Worm (Caenorhabditis elegans) whole organism, L4 larva: Measurements from ENCODE around the gene Y82E9BR.10.

Source experiments
- F26F4.8 ChIP-seq: fragments of 200-800 bp; sonication (Bioruptor generic); conservative IDR thresholded peaks from 2 replicates; pipeline ENCODE4 v1.3.6; 2022; ENCODE audit warnings: missing genetic modification characterization, missing compliant biosample characterization
- F44E2.7 ChIP-seq: fragments of 200-800 bp; sonication (Bioruptor generic); IDR thresholded peaks from 2 replicates; pipeline ENCODE4 v2.1.2; 2022; ENCODE audit warnings: missing genetic modification characterization, missing compliant biosample characterization
- F49E8.2 ChIP-seq: sonication (generic microtip); optimal IDR thresholded peaks from 2 replicates; lab custom pipeline; 2016; ENCODE audit warnings: missing compliant biosample characterization, mild to moderate bottlenecking, missing genetic modification characterization, borderline replicate concordance
- T20F7.1 ChIP-seq: fragments of 200-800 bp; sonication (Bioruptor generic); optimal IDR thresholded peaks from 2 replicates; lab custom pipeline; 2018; ENCODE audit warnings: mild to moderate bottlenecking, missing genetic modification characterization, missing compliant biosample characterization
- T26A8.4 ChIP-seq: fragments of 200-800 bp; sonication (Bioruptor generic); IDR thresholded peaks from 2 replicates; pipeline ENCODE4 v1.3.6; 2022; ENCODE audit warnings: missing genetic modification characterization, missing compliant biosample characterization
- Y48G9A.11 ChIP-seq: fragments of 200-800 bp; sonication (Bioruptor generic); IDR thresholded peaks from 2 replicates; pipeline ENCODE4 v1.3.6; 2022; ENCODE audit warnings: missing genetic modification reagents, missing genetic modification characterization, missing compliant biosample characterization
- ZK337.2 ChIP-seq: fragments of 200-800 bp; sonication (Bioruptor generic); IDR thresholded peaks from 2 replicates; pipeline ENCODE4 v1.3.6; 2022; ENCODE audit warnings: missing genetic modification reagents, missing genetic modification characterization, missing compliant biosample characterization
- aly-2 ChIP-seq: sonication (generic microtip); optimal IDR thresholded peaks from 2 replicates; lab custom pipeline; 2018; ENCODE audit warnings: missing biosample characterization, missing genetic modification characterization
- ama-1 ChIP-seq: fragments of 150-350 bp; optimal IDR thresholded peaks from 2 replicates; lab custom pipeline; 2014; ENCODE audit warnings: inconsistent platforms, mixed read lengths
- attf-4 ChIP-seq: sonication (generic microtip); optimal IDR thresholded peaks from 3 replicates; lab custom pipeline; 2017; ENCODE audit warnings: missing biosample characterization, missing genetic modification characterization
- ceh-28 ChIP-seq: fragments of 150-350 bp; optimal IDR thresholded peaks from 2 replicates; lab custom pipeline; 2014; ENCODE audit warnings: missing biosample characterization, missing genetic modification reagents, missing genetic modification characterization
- ceh-44 ChIP-seq: fragments of 200-800 bp; sonication (Bioruptor generic); IDR thresholded peaks from 2 replicates; pipeline ENCODE4 v1.3.6; 2022; ENCODE audit warnings: missing genetic modification reagents, missing genetic modification characterization, missing compliant biosample characterization
- ceh-62 ChIP-seq: sonication (generic microtip); optimal IDR thresholded peaks from 2 replicates; lab custom pipeline; 2017; ENCODE audit warnings: missing biosample characterization, missing genetic modification characterization
- ces-1 ChIP-seq: fragments of 150-350 bp; sonication (generic microtip); optimal IDR thresholded peaks from 4 replicates; lab custom pipeline; 2014; ENCODE audit warnings: missing biosample characterization, missing genetic modification reagents, missing genetic modification characterization
- ctbp-1 ChIP-seq: fragments of 200-800 bp; sonication (Bioruptor generic); IDR thresholded peaks from 2 replicates; pipeline ENCODE4 v1.3.6; 2022; ENCODE audit warnings: missing genetic modification reagents, missing genetic modification characterization, missing compliant biosample characterization
- dmd-9 ChIP-seq: fragments of 200-800 bp; sonication (Bioruptor generic); IDR thresholded peaks from 2 replicates; pipeline ENCODE4 v1.3.6; 2022; ENCODE audit warnings: missing genetic modification reagents, missing genetic modification characterization, missing compliant biosample characterization
- dpl-1 ChIP-seq: fragments of 150-350 bp; optimal IDR thresholded peaks from 2 replicates; lab custom pipeline; 2014; ENCODE audit warnings: missing biosample characterization, missing genetic modification reagents, missing genetic modification characterization
- duxl-1 ChIP-seq: sonication (generic microtip); optimal IDR thresholded peaks from 2 replicates; lab custom pipeline; 2016; ENCODE audit warnings: mild to moderate bottlenecking, missing genetic modification characterization, moderate library complexity, missing compliant biosample characterization; ENCODE audit not compliant: poor library complexity
- dve-1 ChIP-seq: sonication (generic microtip); optimal IDR thresholded peaks from 2 replicates; lab custom pipeline; 2017; ENCODE audit warnings: antibody characterized with exemption, mild to moderate bottlenecking, missing genetic modification characterization, missing compliant biosample characterization; ENCODE audit not compliant: insufficient read depth
- fkh-10 ChIP-seq: fragments of 150-350 bp; optimal IDR thresholded peaks from 2 replicates; lab custom pipeline; 2014; ENCODE audit warnings: missing biosample characterization, missing genetic modification reagents, missing genetic modification characterization
- gei-8 ChIP-seq: fragments of 200-800 bp; sonication (Bioruptor generic); optimal IDR thresholded peaks from 2 replicates; lab custom pipeline; 2018; ENCODE audit warnings: mild to moderate bottlenecking, missing genetic modification characterization, missing compliant biosample characterization
- hmg-1.1 ChIP-seq: fragments of 200-800 bp; sonication (Bioruptor generic); IDR thresholded peaks from 2 replicates; pipeline ENCODE4 v1.3.6; 2022; ENCODE audit warnings: missing genetic modification reagents, missing genetic modification characterization, missing compliant biosample characterization
- lin-38 ChIP-seq: fragments of 200-800 bp; sonication (Bioruptor generic); IDR thresholded peaks from 2 replicates; pipeline ENCODE4 v1.3.6; 2022; ENCODE audit warnings: missing genetic modification reagents, missing genetic modification characterization, missing compliant biosample characterization
- lin-39 ChIP-seq: fragments of 150-350 bp; optimal IDR thresholded peaks from 2 replicates; lab custom pipeline; 2014; ENCODE audit warnings: missing biosample characterization, missing genetic modification reagents, missing genetic modification characterization
- lir-3 ChIP-seq: sonication (generic microtip); optimal IDR thresholded peaks from 2 replicates; lab custom pipeline; 2016; ENCODE audit warnings: mild to moderate bottlenecking, missing genetic modification characterization, missing compliant biosample characterization
- madf-9 ChIP-seq: fragments of 200-800 bp; sonication (Bioruptor generic); conservative IDR thresholded peaks from 2 replicates; pipeline ENCODE4 v1.3.6; 2022; ENCODE audit warnings: missing genetic modification reagents, missing genetic modification characterization, missing compliant biosample characterization
- mdt-29 ChIP-seq: fragments of 200-800 bp; sonication (Bioruptor generic); IDR thresholded peaks from 2 replicates; pipeline ENCODE4 v1.3.6; 2022; ENCODE audit warnings: missing genetic modification reagents, missing genetic modification characterization, missing compliant biosample characterization
- mep-1 ChIP-seq: fragments of 150-350 bp; sonication (generic microtip); optimal IDR thresholded peaks from 3 replicates; lab custom pipeline; 2014; ENCODE audit warnings: missing biosample characterization, missing genetic modification characterization
- mes-2 ChIP-seq: sonication (generic microtip); optimal IDR thresholded peaks from 2 replicates; lab custom pipeline; 2016; ENCODE audit warnings: missing genotype, mild to moderate bottlenecking, missing genetic modification characterization, missing compliant biosample characterization; ENCODE audit not compliant: poor library complexity, severe bottlenecking
- mxl-2 ChIP-seq: fragments of 200-800 bp; sonication (Bioruptor generic); conservative IDR thresholded peaks from 2 replicates; pipeline ENCODE4 v1.3.6; 2022; ENCODE audit warnings: missing genetic modification reagents, missing genetic modification characterization, missing compliant biosample characterization
- mxl-3 ChIP-seq: fragments of 200-800 bp; sonication (Bioruptor generic); optimal IDR thresholded peaks from 2 replicates; lab custom pipeline; 2018; ENCODE audit warnings: mild to moderate bottlenecking, missing genetic modification characterization, missing compliant biosample characterization
- nhr-102 ChIP-seq: sonication (generic microtip); optimal IDR thresholded peaks from 2 replicates; lab custom pipeline; 2016; ENCODE audit warnings: mild to moderate bottlenecking, missing genetic modification characterization, moderate library complexity, missing compliant biosample characterization
- nhr-237 ChIP-seq: sonication (generic microtip); optimal IDR thresholded peaks from 2 replicates; lab custom pipeline; 2017; ENCODE audit warnings: missing biosample characterization, missing genetic modification characterization
- nhr-25 ChIP-seq: sonication (generic microtip); optimal IDR thresholded peaks from 2 replicates; lab custom pipeline; 2017; ENCODE audit warnings: missing genetic modification characterization, mild to moderate bottlenecking, missing compliant biosample characterization, antibody characterized with exemption, moderate library complexity, borderline replicate concordance; ENCODE audit not compliant: insufficient read depth
- pha-4 ChIP-seq, 2 experiments: fragments of 150-350 bp in 1 of 2; fragments of 200-800 bp in 1 of 2; sonication (Bioruptor generic) in 1 of 2; IDR thresholded peaks in 1 of 2; optimal IDR thresholded peaks in 1 of 2; 2 replicates each; pipeline versions ENCODE4 v1.3.6 to Lab custom; 2014 to 2022; ENCODE audit warnings: missing genetic modification characterization in 2 of 2, missing genetic modification reagents in 2 of 2, missing biosample characterization in 1 of 2, missing compliant biosample characterization in 1 of 2
- php-3 ChIP-seq: fragments of 200-800 bp; sonication (Bioruptor generic); IDR thresholded peaks from 2 replicates; pipeline ENCODE4 v1.3.6; 2022; ENCODE audit warnings: missing genetic modification reagents, missing genetic modification characterization, missing compliant biosample characterization
- sdz-12 ChIP-seq: fragments of 200-800 bp; sonication (Bioruptor generic); optimal IDR thresholded peaks from 2 replicates; lab custom pipeline; 2018; ENCODE audit warnings: mild to moderate bottlenecking, missing genetic modification characterization, missing compliant biosample characterization
- set-16 ChIP-seq: fragments of 200-800 bp; sonication (Bioruptor generic); IDR thresholded peaks from 2 replicates; pipeline ENCODE4 v1.3.6; 2022; ENCODE audit warnings: missing genetic modification reagents, missing genetic modification characterization, missing compliant biosample characterization
- snpc-4 ChIP-seq: fragments of 150-350 bp; optimal IDR thresholded peaks from 2 replicates; lab custom pipeline; 2014; ENCODE audit warnings: missing biosample characterization, missing genetic modification characterization
- tag-97 ChIP-seq: fragments of 200-800 bp; sonication (Bioruptor generic); IDR thresholded peaks from 2 replicates; pipeline ENCODE4 v1.3.6; 2022; ENCODE audit warnings: missing genetic modification characterization, missing compliant biosample characterization
- unc-62 ChIP-seq, 3 experiments: fragments of 150-350 bp in 1 of 3; sonication (generic microtip); optimal IDR thresholded peaks in 2 of 3; peaks in 1 of 3; 1 replicate in 1 of 3; 2 replicates in 2 of 3; lab custom pipeline; 2014 to 2017; ENCODE audit warnings: missing biosample characterization in 3 of 3, missing genetic modification characterization in 3 of 3, missing genetic modification reagents in 3 of 3, missing genotype in 1 of 3
- vab-7 ChIP-seq: fragments of 200-800 bp; sonication (Bioruptor generic); IDR thresholded peaks from 2 replicates; pipeline ENCODE4 v1.3.6; 2022; ENCODE audit warnings: missing genetic modification reagents, missing genetic modification characterization, missing compliant biosample characterization
- zip-11 ChIP-seq: fragments of 200-800 bp; sonication (Bioruptor generic); IDR thresholded peaks from 2 replicates; pipeline ENCODE4 v1.3.6; 2022; ENCODE audit warnings: missing genetic modification characterization, missing compliant biosample characterization

Y82E9BR.10 gene

ce11 chrIII:1424305-1424704, 48.9 kb upstream of the Y82E9BR.10 start (continued):
- peak; percentile 76 for TF ChIP-seq mep-1 (tag; lab: Kevin White, UChicago)
- no peak for TF ChIP-seq aly-2 (tag; lab: Kevin White, UChicago)
- no peak for TF ChIP-seq snpc-4 (tag; lab: Kevin White, UChicago)
- TF ChIP-seq unc-62 (GFP tag; optimal IDR thresholded peaks at IDR 0.05 in 1 of 2; lab: Kevin White, UChicago), result no peak
- no peak for TF ChIP-seq unc-62 (tag; optimal IDR thresholded peaks at IDR 0.05; lab: Kevin White, UChicago)
- no peak for TF ChIP-seq ama-1 (lab: Kevin White, UChicago)
- TF ChIP-seq nhr-237, result no peak
- peak; percentile 86 for TF ChIP-seq Y48G9A.11
- TF ChIP-seq ctbp-1, result peak; percentile 76
- peak; percentile 46 for TF ChIP-seq mxl-3 (GFP tag; lab: Kevin White, UChicago)
- TF ChIP-seq lin-38, result peak; percentile 87
- TF ChIP-seq lir-3 (tag; lab: Kevin White, UChicago), result no peak
- TF ChIP-seq vab-7 (GFP tag; lab: Robert Waterston, UW), result peak; percentile 88
- peak; percentile 81 for TF ChIP-seq mes-2 (tag; lab: Kevin White, UChicago)
- TF ChIP-seq hmg-1.1, result peak; percentile 91
- TF ChIP-seq dmd-9 (GFP tag; lab: Robert Waterston, UW), result peak; percentile 81
- peak; percentile 82; the same call in 1 of the 2 replicates for TF ChIP-seq ceh-44
- TF ChIP-seq nhr-25 (tag; lab: Kevin White, UChicago), result no peak
- TF ChIP-seq gei-8 (GFP tag; lab: Kevin White, UChicago), result peak; percentile 14
- TF ChIP-seq F49E8.2, result peak; percentile 43
- TF ChIP-seq F26F4.8 (GFP tag; lab: Robert Waterston, UW), result peak; percentile 68; the same call in 1 of the 2 replicates
- TF ChIP-seq tag-97 (GFP tag; lab: Robert Waterston, UW), result no peak
- TF ChIP-seq fkh-10 (GFP tag; lab: Kevin White, UChicago), result peak; percentile 56
- TF ChIP-seq madf-9 (GFP tag; lab: Robert Waterston, UW), result peak; percentile 88
- TF ChIP-seq T20F7.1 (GFP tag; lab: Kevin White, UChicago), result peak; percentile 19
- TF ChIP-seq mxl-2, result 0 out of 2 replicates have a peak, but pooled peaks have one; percentile 33
- TF ChIP-seq dpl-1 (GFP tag; lab: Kevin White, UChicago), result peak; percentile 60
- no peak for TF ChIP-seq lin-39 (tag; lab: Kevin White, UChicago)
- TF ChIP-seq ceh-28 (tag; lab: Kevin White, UChicago), result no peak
- peak; percentile 67 for TF ChIP-seq dve-1
- TF ChIP-seq nhr-102, result peak; percentile 54
- TF ChIP-seq mdt-29 (GFP tag; lab: Robert Waterston, UW), result peak; percentile 73
- TF ChIP-seq php-3 (GFP tag; lab: Robert Waterston, UW), result peak; percentile 67; the same call in 1 of the 2 replicates
- no peak for TF ChIP-seq zip-11 (GFP tag; lab: Robert Waterston, UW)
- peak; percentile 82 for TF ChIP-seq T26A8.4 (GFP tag; lab: Robert Waterston, UW)
- TF ChIP-seq F44E2.7 (GFP tag; lab: Robert Waterston, UW), result 0 out of 2 replicates have a peak, but pooled peaks have one; percentile 58
- TF ChIP-seq pha-4 (GFP tag; IDR thresholded peaks at IDR 0.05; lab: Robert Waterston, UW), result peak; percentile 89
- TF ChIP-seq pha-4 (tag; optimal IDR thresholded peaks at IDR 0.05; lab: Kevin White, UChicago), result no peak
- TF ChIP-seq duxl-1 (tag; lab: Kevin White, UChicago), result peak; percentile 78
- no peak for TF ChIP-seq ceh-62 (tag; lab: Kevin White, UChicago)
- TF ChIP-seq, all 104 proteins: peak for 64

ce11 chrIII:1421436-1421835, 46.0 kb upstream of the Y82E9BR.10 start:
- TF ChIP-seq ZK337.2 (no peak), dpl-1 (GFP tag; lab: Kevin White, UChicago) (no peak), sdz-12 (no peak), unc-62 (GFP tag; optimal IDR thresholded peaks at IDR 0.05 in 1 of 2; lab: Kevin White, UChicago) (no peak), unc-62 (tag; optimal IDR thresholded peaks at IDR 0.05; lab: Kevin White, UChicago) (no peak), ces-1 (GFP tag; lab: Kevin White, UChicago) (no peak), php-3 (GFP tag; lab: Robert Waterston, UW) (no peak), pha-4 (GFP tag; IDR thresholded peaks at IDR 0.05; lab: Robert Waterston, UW) (no peak), pha-4 (tag; optimal IDR thresholded peaks at IDR 0.05; lab: Kevin White, UChicago) (no peak), set-16 (GFP tag; lab: Robert Waterston, UW) (peak; percentile 76), attf-4 (tag; lab: Kevin White, UChicago) (no peak)
